Fruit fly (Drosophila melanogaster) whole organism, embryonic: Measurements from ENCODE around the gene CG6569.

Source experiments
- Bgb ChIP-seq: fragments of 200-800 bp; sonication (Bioruptor generic); IDR thresholded peaks from 2 replicates; pipeline ENCODE4 v1.3.6; 2022; ENCODE audit warnings: missing biosample characterization, missing genetic modification characterization; ENCODE audit not compliant: partially characterized antibody
- Blimp-1 ChIP-seq: fragments of 200-800 bp; sonication (Bioruptor generic); optimal IDR thresholded peaks from 3 replicates; lab custom pipeline; 2018; ENCODE audit warnings: missing biosample characterization, missing genetic modification characterization, mild to moderate bottlenecking, moderate library complexity, missing genetic modification reagents
- BtbVII ChIP-seq: fragments of 200-800 bp; sonication (Bioruptor generic); optimal IDR thresholded peaks from 3 replicates; lab custom pipeline; 2017; ENCODE audit warnings: missing biosample characterization, mild to moderate bottlenecking, missing genetic modification characterization
- CG10543 ChIP-seq: fragments of 200-800 bp; sonication (Bioruptor generic); optimal IDR thresholded peaks from 3 replicates; lab custom pipeline; 2017; ENCODE audit warnings: missing biosample characterization, mild to moderate bottlenecking, missing genetic modification characterization, moderate library complexity
- CG11093 ChIP-seq: fragments of 200-800 bp; sonication (Bioruptor generic); IDR thresholded peaks from 3 replicates; pipeline ENCODE4 v1.3.6; 2022; ENCODE audit warnings: missing biosample characterization, missing genetic modification characterization
- CG12155 ChIP-seq: fragments of 200-800 bp; sonication (Bioruptor generic); optimal IDR thresholded peaks from 3 replicates; lab custom pipeline; 2016; ENCODE audit warnings: missing biosample characterization, missing genetic modification characterization
- CG12299 ChIP-seq: fragments of 200-800 bp; sonication (Bioruptor generic); optimal IDR thresholded peaks from 2 replicates; lab custom pipeline; 2018; ENCODE audit warnings: missing biosample characterization, mild to moderate bottlenecking, missing genetic modification characterization
- CG12659 ChIP-seq: fragments of 200-800 bp; sonication (Bioruptor generic); optimal IDR thresholded peaks from 3 replicates; lab custom pipeline; 2017; ENCODE audit warnings: mild to moderate bottlenecking, missing biosample characterization, missing genetic modification reagents, missing genetic modification characterization
- CG12769 ChIP-seq: fragments of 200-800 bp; sonication (Bioruptor generic); optimal IDR thresholded peaks from 2 replicates; lab custom pipeline; 2019; ENCODE audit warnings: missing biosample characterization, mild to moderate bottlenecking, missing genetic modification characterization, moderate library complexity
- CG14050 ChIP-seq: fragments of 200-800 bp; sonication (Bioruptor generic); IDR thresholded peaks from 3 replicates; pipeline ENCODE4 v1.3.6; 2022; ENCODE audit warnings: missing biosample characterization, missing genetic modification characterization
- CG15269 ChIP-seq: fragments of 200-800 bp; sonication (Bioruptor generic); optimal IDR thresholded peaks from 2 replicates; lab custom pipeline; 2018; ENCODE audit warnings: missing biosample characterization, mild to moderate bottlenecking, missing genetic modification characterization, moderate library complexity
- CG17328 ChIP-seq: fragments of 200-800 bp; sonication (Bioruptor generic); IDR thresholded peaks from 2 replicates; pipeline ENCODE4 v1.3.6; 2022; ENCODE audit warnings: missing biosample characterization, missing genetic modification characterization
- CG17829 ChIP-seq: fragments of 200-800 bp; optimal IDR thresholded peaks from 2 replicates; lab custom pipeline; 2019; ENCODE audit warnings: missing biosample characterization, mild to moderate bottlenecking, missing genetic modification characterization, moderate library complexity
- CG18599 ChIP-seq: fragments of 200-800 bp; sonication (Bioruptor generic); optimal IDR thresholded peaks from 3 replicates; lab custom pipeline; 2017; ENCODE audit warnings: missing biosample characterization, missing genetic modification characterization, mild to moderate bottlenecking, moderate library complexity, missing genetic modification reagents
- CG31224 ChIP-seq: fragments of 200-800 bp; sonication (Bioruptor generic); IDR thresholded peaks from 2 replicates; pipeline ENCODE4 v1.3.6; 2022; ENCODE audit warnings: missing biosample characterization, missing genetic modification characterization
- CG31365 ChIP-seq: fragments of 200-800 bp; sonication (Bioruptor generic); optimal IDR thresholded peaks from 2 replicates; lab custom pipeline; 2018; ENCODE audit warnings: missing biosample characterization, mild to moderate bottlenecking, missing genetic modification characterization
- CG34376 ChIP-seq: fragments of 200-800 bp; sonication (Bioruptor generic); optimal IDR thresholded peaks from 2 replicates; lab custom pipeline; 2018; ENCODE audit warnings: missing biosample characterization, mild to moderate bottlenecking, missing genetic modification characterization
- CG6689 ChIP-seq: fragments of 200-800 bp; sonication (Bioruptor generic); IDR thresholded peaks from 2 replicates; pipeline ENCODE4 v1.3.6; 2022; ENCODE audit warnings: missing biosample characterization, missing genetic modification characterization
- CG7357 ChIP-seq: fragments of 200-800 bp; sonication (Bioruptor generic); IDR thresholded peaks from 3 replicates; pipeline ENCODE4 v1.3.6; 2022; ENCODE audit warnings: missing biosample characterization, missing genetic modification characterization
- CG8388 ChIP-seq: fragments of 200-800 bp; sonication (Bioruptor generic); optimal IDR thresholded peaks from 2 replicates; lab custom pipeline; 2019; ENCODE audit warnings: missing biosample characterization, mild to moderate bottlenecking, missing genetic modification characterization, moderate library complexity
- CG8765 ChIP-seq: fragments of 200-800 bp; sonication (Bioruptor generic); IDR thresholded peaks from 2 replicates; pipeline ENCODE4 v1.3.6; 2022; ENCODE audit warnings: missing biosample characterization, missing genetic modification characterization
- CG8924 ChIP-seq: fragments of 200-800 bp; optimal IDR thresholded peaks from 3 replicates; lab custom pipeline; 2019; ENCODE audit warnings: missing biosample characterization, mild to moderate bottlenecking, missing genetic modification characterization, moderate library complexity
- CG8944 ChIP-seq: fragments of 200-800 bp; sonication (Bioruptor generic); optimal IDR thresholded peaks from 3 replicates; lab custom pipeline; 2016; ENCODE audit warnings: missing biosample characterization, missing genetic modification characterization
- D ChIP-seq, 2 experiments: fragments of 200-800 bp in 1 of 2; fragments of >200 bp in 1 of 2; sonication (Bioruptor generic) in 1 of 2; optimal IDR thresholded peaks; 2 replicates in 1 of 2; 3 replicates in 1 of 2; lab custom pipeline; 2017; ENCODE audit warnings: mild to moderate bottlenecking in 1 of 2, missing biosample characterization in 1 of 2, missing genetic modification characterization in 1 of 2, missing genetic modification reagents in 1 of 2
- Deaf1 ChIP-seq: fragments of 200-800 bp; optimal IDR thresholded peaks from 3 replicates; lab custom pipeline; 2019; ENCODE audit warnings: missing biosample characterization, mild to moderate bottlenecking, missing genetic modification characterization, moderate library complexity
- Dip3 ChIP-seq: fragments of 200-800 bp; sonication (Bioruptor generic); optimal IDR thresholded peaks from 3 replicates; lab custom pipeline; 2016; ENCODE audit warnings: missing biosample characterization, missing genetic modification characterization
- ERR ChIP-seq: fragments of 200-800 bp; sonication (Bioruptor generic); optimal IDR thresholded peaks from 2 replicates; lab custom pipeline; 2016; ENCODE audit warnings: missing biosample characterization, missing genetic modification characterization
- H15 ChIP-seq: fragments of 200-800 bp; sonication (Bioruptor generic); IDR thresholded peaks from 3 replicates; pipeline ENCODE4 v1.3.6; 2022; ENCODE audit warnings: missing biosample characterization, missing genetic modification characterization
- Hmx ChIP-seq: fragments of 200-800 bp; sonication (Bioruptor generic); optimal IDR thresholded peaks from 2 replicates; lab custom pipeline; 2016; ENCODE audit warnings: missing biosample characterization, missing genetic modification characterization
- Hr39 ChIP-seq: fragments of >200 bp; optimal IDR thresholded peaks from 2 replicates; lab custom pipeline; 2017
- Med ChIP-seq: fragments of 200-800 bp; sonication (Bioruptor generic); peaks from one replicate; lab custom pipeline; 2016; ENCODE audit warnings: missing biosample characterization, missing genetic modification characterization, mild to moderate bottlenecking, inconsistent platforms, moderate library complexity
- Optix ChIP-seq: fragments of 200-800 bp; sonication (Bioruptor generic); IDR thresholded peaks from 3 replicates; pipeline ENCODE4 v1.3.6; 2022; ENCODE audit warnings: missing biosample characterization, missing genetic modification characterization
- Sox102F ChIP-seq: fragments of 200-800 bp; sonication (Bioruptor generic); optimal IDR thresholded peaks from 2 replicates; lab custom pipeline; 2018; ENCODE audit warnings: missing biosample characterization, mild to moderate bottlenecking, missing genetic modification characterization, moderate library complexity
- ase ChIP-seq: fragments of 200-800 bp; sonication (Bioruptor generic); IDR thresholded peaks from 3 replicates; pipeline ENCODE4 v1.3.6; 2022; ENCODE audit warnings: missing biosample characterization, missing genetic modification characterization
- ato ChIP-seq: fragments of 200-800 bp; sonication (Bioruptor generic); IDR thresholded peaks from 2 replicates; pipeline ENCODE4 v1.3.6; 2022; ENCODE audit warnings: missing biosample characterization, missing genetic modification characterization; ENCODE audit not compliant: partially characterized antibody
- bab2 ChIP-seq: fragments of 200-800 bp; sonication (Bioruptor generic); optimal IDR thresholded peaks from 2 replicates; lab custom pipeline; 2016; ENCODE audit warnings: missing biosample characterization, missing genetic modification characterization
- cas ChIP-seq: fragments of 200-800 bp; sonication (Bioruptor generic); IDR thresholded peaks from 2 replicates; pipeline ENCODE4 v1.3.6; 2022; ENCODE audit warnings: missing biosample characterization, missing genetic modification characterization
- chn ChIP-seq: fragments of 200-800 bp; sonication (Bioruptor generic); optimal IDR thresholded peaks from 2 replicates; lab custom pipeline; 2016; ENCODE audit warnings: missing biosample characterization, missing genetic modification characterization
- corto ChIP-seq: fragments of 200-800 bp; sonication (Bioruptor generic); optimal IDR thresholded peaks from 2 replicates; lab custom pipeline; 2016; ENCODE audit warnings: missing biosample characterization, mild to moderate bottlenecking, missing genetic modification characterization, moderate library complexity
- fru ChIP-seq: fragments of >200 bp; optimal IDR thresholded peaks from 2 replicates; lab custom pipeline; 2017
- gcm2 ChIP-seq: fragments of 200-800 bp; sonication (Bioruptor generic); optimal IDR thresholded peaks from 2 replicates; lab custom pipeline; 2016; ENCODE audit warnings: missing biosample characterization, missing genetic modification characterization
- gem ChIP-seq: fragments of 200-800 bp; sonication (Bioruptor generic); optimal IDR thresholded peaks from 2 replicates; lab custom pipeline; 2019; ENCODE audit warnings: missing biosample characterization, mild to moderate bottlenecking, missing genetic modification characterization, moderate library complexity
- hbn ChIP-seq: fragments of 200-800 bp; sonication (Bioruptor generic); IDR thresholded peaks from 2 replicates; pipeline ENCODE4 v1.3.6; 2022; ENCODE audit warnings: missing biosample characterization, missing genetic modification characterization; ENCODE audit not compliant: partially characterized antibody
- lilli ChIP-seq: fragments of 200-800 bp; sonication (Bioruptor generic); optimal IDR thresholded peaks from 3 replicates; lab custom pipeline; 2016; ENCODE audit warnings: missing biosample characterization, missing genetic modification characterization
- pita ChIP-seq: fragments of 200-800 bp; sonication (Bioruptor generic); optimal IDR thresholded peaks from 2 replicates; lab custom pipeline; 2017; ENCODE audit warnings: missing biosample characterization, mild to moderate bottlenecking, missing genetic modification characterization
- sd ChIP-seq: fragments of 200-800 bp; sonication (Bioruptor generic); optimal IDR thresholded peaks from 3 replicates; lab custom pipeline; 2018; ENCODE audit warnings: missing biosample characterization, mild to moderate bottlenecking, missing genetic modification characterization, moderate library complexity
- sna ChIP-seq: fragments of 200-800 bp; sonication (Bioruptor generic); IDR thresholded peaks from 2 replicates; pipeline ENCODE4 v1.3.6; 2022; ENCODE audit warnings: missing biosample characterization, missing genetic modification characterization; ENCODE audit not compliant: partially characterized antibody
- sr ChIP-seq: fragments of 200-800 bp; sonication (Bioruptor generic); IDR thresholded peaks from 3 replicates; pipeline ENCODE4 v1.3.6; 2022; ENCODE audit warnings: missing biosample characterization, missing genetic modification characterization
- twi ChIP-seq: fragments of 200-800 bp; optimal IDR thresholded peaks from 2 replicates; lab custom pipeline; 2019; ENCODE audit warnings: missing biosample characterization, mild to moderate bottlenecking, missing genetic modification characterization, moderate library complexity
- yki ChIP-seq: fragments of >200 bp; optimal IDR thresholded peaks from 3 replicates; lab custom pipeline; 2018

Gene CG6569

DNA sequence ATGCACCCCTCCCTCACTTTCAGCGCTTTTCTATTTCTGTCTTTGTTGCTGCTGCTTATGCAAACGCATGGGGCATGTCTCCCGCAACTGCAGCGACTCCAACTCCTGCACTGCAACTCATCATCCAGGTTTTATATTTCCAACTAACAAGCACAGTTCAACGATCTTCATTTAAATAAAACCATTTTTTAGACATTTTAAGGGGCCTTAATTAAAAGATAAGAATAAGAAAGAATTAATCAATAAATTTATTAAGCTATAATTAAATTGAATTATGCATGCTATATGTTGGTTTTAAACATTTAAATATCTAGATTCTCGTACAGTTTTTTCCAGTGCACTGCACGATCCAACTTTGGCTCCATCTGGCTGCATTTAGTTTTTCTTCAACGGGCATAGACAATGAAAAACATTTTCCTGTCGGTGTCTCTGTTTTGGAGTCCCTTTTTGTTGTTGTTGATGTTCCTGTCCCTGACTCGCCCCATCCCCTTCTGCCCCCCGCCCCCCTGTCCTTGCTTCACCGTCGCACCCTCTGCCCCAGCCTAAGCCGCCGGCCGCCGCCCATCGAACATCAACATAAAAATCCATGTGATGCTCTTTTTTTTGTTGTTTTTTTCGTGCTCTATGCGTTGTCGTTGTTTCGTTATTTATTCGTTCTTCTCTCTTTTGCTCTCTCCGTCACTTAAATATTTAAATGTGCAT is 38.8 kb downstream of the CG6569 start (continued):
- TF ChIP-seq CG8765 (GFP tag; lab: Robert Waterston, UW): no peak
- peak; percentile 72 for TF ChIP-seq CG6689
- TF ChIP-seq Bgb (GFP tag; lab: Robert Waterston, UW): no peak
- TF ChIP-seq CG34376 (GFP tag; lab: Kevin White, UChicago): no peak
- TF ChIP-seq ERR (GFP tag; lab: Kevin White, UChicago): no peak
- TF ChIP-seq pita (GFP tag; lab: Kevin White, UChicago): no peak
- 0 out of 3 replicates have a peak, but pooled peaks have one; percentile 51 for TF ChIP-seq CG11093
- no peak for TF ChIP-seq Optix (GFP tag; lab: Robert Waterston, UW)
- peak; percentile 36 for TF ChIP-seq CG12155 (GFP tag; lab: Kevin White, UChicago)
- peak; percentile 2 for TF ChIP-seq lilli (GFP tag; lab: Kevin White, UChicago)
- TF ChIP-seq Hr39: no peak
- no peak for TF ChIP-seq Med (GFP tag; lab: Kevin White, UChicago)
- TF ChIP-seq H15 (GFP tag; lab: Robert Waterston, UW): no peak
- peak; percentile 82 for TF ChIP-seq CG17328 (GFP tag; lab: Robert Waterston, UW)
- TF ChIP-seq Dip3 (GFP tag; lab: Kevin White, UChicago): no peak
- TF ChIP-seq cas (GFP tag; lab: Robert Waterston, UW): no peak
- TF ChIP-seq twi: peak; percentile 86
- TF ChIP-seq hbn (GFP tag; lab: Robert Waterston, UW): no peak
- TF ChIP-seq gem: peak; percentile 92
- TF ChIP-seq yki: no peak
- no peak for TF ChIP-seq CG31365 (tag; lab: Kevin White, UChicago)
- peak; percentile 78 for TF ChIP-seq CG8924 (tag; lab: Kevin White, UChicago)
- no peak for TF ChIP-seq Hmx (GFP tag; lab: Kevin White, UChicago)
- TF ChIP-seq sna (GFP tag; lab: Robert Waterston, UW): no peak
- no peak for TF ChIP-seq ato (GFP tag; lab: Robert Waterston, UW)
- no peak for TF ChIP-seq gcm2 (GFP tag; lab: Kevin White, UChicago)
- peak; percentile 94 for TF ChIP-seq CG17829
- TF ChIP-seq sr (GFP tag; lab: Robert Waterston, UW): no peak
- no peak for TF ChIP-seq fru (lab: Kevin White, UChicago)
- peak; percentile 5 for TF ChIP-seq CG15269 (tag; lab: Kevin White, UChicago)
- TF ChIP-seq Blimp-1: peak; percentile 88
- TF ChIP-seq CG18599 (GFP tag; lab: Kevin White, UChicago): peak; percentile 22
- TF ChIP-seq sd: no peak
- TF ChIP-seq D (optimal IDR thresholded peaks at IDR 0.05; lab: Kevin White, UChicago): no peak
- TF ChIP-seq D (GFP tag; optimal IDR thresholded peaks at IDR 0.05; lab: Kevin White, UChicago): peak; percentile 90
- TF ChIP-seq CG12659: peak; percentile 3
- TF ChIP-seq CG12299 (tag; lab: Kevin White, UChicago): peak; percentile 65
- TF ChIP-seq corto: no peak
- TF ChIP-seq CG12769 (tag; lab: Kevin White, UChicago): no peak
- peak; percentile 6 for TF ChIP-seq Deaf1
- TF ChIP-seq chn (GFP tag; lab: Kevin White, UChicago): peak; percentile 4
- TF ChIP-seq ase (GFP tag; lab: Robert Waterston, UW): no peak; the same call in 2 of the 3 replicates
- TF ChIP-seq CG14050: no peak
- no peak for TF ChIP-seq CG10543 (GFP tag; lab: Kevin White, UChicago)
- TF ChIP-seq CG8388 (GFP tag; lab: Kevin White, UChicago): peak; percentile 91
- no peak for TF ChIP-seq CG31224 (GFP tag; lab: Robert Waterston, UW)
- no peak for TF ChIP-seq CG8944 (GFP tag; lab: Kevin White, UChicago)
- 0 out of 3 replicates have a peak, but pooled peaks have one; percentile 10 for TF ChIP-seq CG7357 (GFP tag; lab: Robert Waterston, UW)
- TF ChIP-seq bab2 (GFP tag; lab: Kevin White, UChicago): no peak
- no peak for TF ChIP-seq BtbVII
- TF ChIP-seq Sox102F (GFP tag; lab: Kevin White, UChicago): peak; percentile 75
